Worm (Caenorhabditis elegans) whole organism, young adult: Measurements from ENCODE around the gene rde-4.

Source experiments
- B0261.1 ChIP-seq: sonication (generic microtip); optimal IDR thresholded peaks from 2 replicates; lab custom pipeline; 2016; ENCODE audit warnings: mild to moderate bottlenecking, missing genetic modification characterization, moderate library complexity, missing compliant biosample characterization
- B0336.3 ChIP-seq: fragments of 200-800 bp; sonication (Bioruptor generic); IDR thresholded peaks from 2 replicates; pipeline ENCODE4 v1.3.6; 2022; ENCODE audit warnings: missing genetic modification characterization, missing compliant biosample characterization
- F22D6.2 ChIP-seq: sonication (generic microtip); optimal IDR thresholded peaks from 2 replicates; lab custom pipeline; 2016; ENCODE audit warnings: mild to moderate bottlenecking, missing genetic modification characterization, missing compliant biosample characterization
- K12H6.12 ChIP-seq: fragments of 200-800 bp; sonication (Bioruptor generic); optimal IDR thresholded peaks from 2 replicates; lab custom pipeline; 2018; ENCODE audit warnings: mild to moderate bottlenecking, missing genetic modification characterization, missing compliant biosample characterization
- T07F8.4 ChIP-seq: sonication (generic microtip); optimal IDR thresholded peaks from 2 replicates; lab custom pipeline; 2016; ENCODE audit warnings: mild to moderate bottlenecking, missing genetic modification characterization, moderate library complexity, missing compliant biosample characterization
- Y53F4B.3 ChIP-seq: fragments of 200-800 bp; sonication (Bioruptor generic); IDR thresholded peaks from 2 replicates; pipeline ENCODE4 v1.3.6; 2022; ENCODE audit warnings: missing genetic modification reagents, missing genetic modification characterization, missing compliant biosample characterization
- Y53G8AR.9 ChIP-seq: fragments of 200-800 bp; sonication (Bioruptor generic); conservative IDR thresholded peaks from 2 replicates; pipeline ENCODE4 v1.3.6; 2022; ENCODE audit warnings: missing genetic modification reagents, missing genetic modification characterization, missing compliant biosample characterization
- Y67H2A.10 ChIP-seq: fragments of 200-800 bp; sonication (Bioruptor generic); conservative IDR thresholded peaks from 2 replicates; pipeline ENCODE4 v1.3.6; 2022; ENCODE audit warnings: missing genetic modification reagents, missing genetic modification characterization, missing compliant biosample characterization
- ama-1 ChIP-seq, 3 experiments: fragments of 150-350 bp in 1 of 3; sonication (generic microtip) in 2 of 3; optimal IDR thresholded peaks; 2 replicates each; lab custom pipeline; 2014 to 2018; ENCODE audit warnings: missing biosample characterization in 2 of 3, missing genetic modification characterization in 2 of 3, missing genetic modification reagents in 2 of 3
- aptf-2 ChIP-seq: fragments of 200-800 bp; sonication (Bioruptor generic); conservative IDR thresholded peaks from 2 replicates; pipeline ENCODE4 v1.3.6; 2022; ENCODE audit warnings: missing genetic modification reagents, missing genetic modification characterization, missing compliant biosample characterization
- athp-1 ChIP-seq: sonication (generic microtip); optimal IDR thresholded peaks from 2 replicates; lab custom pipeline; 2017; ENCODE audit warnings: mild to moderate bottlenecking, missing genetic modification characterization, missing compliant biosample characterization
- bed-1 ChIP-seq: fragments of 200-800 bp; sonication (Bioruptor generic); IDR thresholded peaks from 2 replicates; pipeline ENCODE4 v1.3.6; 2022; ENCODE audit warnings: missing genetic modification reagents, missing genetic modification characterization, missing compliant biosample characterization
- bed-2 ChIP-seq: fragments of 200-800 bp; sonication (Bioruptor generic); IDR thresholded peaks from 2 replicates; pipeline ENCODE4 v1.3.6; 2022; ENCODE audit warnings: missing genetic modification reagents, missing genetic modification characterization, missing compliant biosample characterization
- cebp-1 ChIP-seq, 2 experiments: fragments of 200-800 bp in 1 of 2; sonication (Bioruptor generic) in 1 of 2; sonication (generic microtip) in 1 of 2; IDR thresholded peaks in 1 of 2; optimal IDR thresholded peaks in 1 of 2; 2 replicates each; pipeline versions ENCODE4 v1.3.6 to Lab custom; 2017 to 2022; ENCODE audit warnings: missing compliant biosample characterization in 2 of 2, missing genetic modification characterization in 2 of 2, mild to moderate bottlenecking in 1 of 2, missing genetic modification reagents in 1 of 2, moderate library complexity in 1 of 2
- cebp-2 ChIP-seq: fragments of 200-800 bp; sonication (Bioruptor generic); IDR thresholded peaks from 2 replicates; pipeline ENCODE4 v1.3.6; 2022; ENCODE audit warnings: missing genetic modification characterization, missing compliant biosample characterization
- ceh-100 ChIP-seq: fragments of 200-800 bp; sonication (Bioruptor generic); IDR thresholded peaks from 2 replicates; pipeline ENCODE4 v1.3.6; 2022; ENCODE audit warnings: missing genetic modification reagents, missing genetic modification characterization, missing compliant biosample characterization
- ceh-40 ChIP-seq: fragments of 200-800 bp; sonication (Bioruptor generic); IDR thresholded peaks from 2 replicates; pipeline ENCODE4 v1.3.6; 2022; ENCODE audit warnings: missing genetic modification characterization, missing compliant biosample characterization
- dox-1 ChIP-seq: fragments of 200-800 bp; sonication (Bioruptor generic); IDR thresholded peaks from 2 replicates; pipeline ENCODE4 v1.3.6; 2022; ENCODE audit warnings: missing genetic modification reagents, missing genetic modification characterization, missing compliant biosample characterization
- efl-1 ChIP-seq: fragments of 150-350 bp; optimal IDR thresholded peaks from 2 replicates; lab custom pipeline; 2014; ENCODE audit warnings: missing biosample characterization, missing genetic modification reagents, missing genetic modification characterization
- fkh-3 ChIP-seq: sonication (generic microtip); optimal IDR thresholded peaks from 2 replicates; lab custom pipeline; 2016; ENCODE audit warnings: mild to moderate bottlenecking, missing genetic modification characterization, missing compliant biosample characterization
- hlh-26 ChIP-seq: fragments of 200-800 bp; sonication (Bioruptor generic); conservative IDR thresholded peaks from 2 replicates; pipeline ENCODE4 v1.3.6; 2022; ENCODE audit warnings: missing genetic modification reagents, missing genetic modification characterization, missing compliant biosample characterization
- hrde-1 ChIP-seq: sonication (generic microtip); optimal IDR thresholded peaks from 2 replicates; lab custom pipeline; 2016; ENCODE audit warnings: missing genetic modification characterization, mild to moderate bottlenecking, missing compliant biosample characterization, moderate library complexity, missing genotype, missing genetic modification reagents, borderline replicate concordance
- hsf-1 ChIP-seq: fragments of 200-800 bp; sonication (Bioruptor generic); IDR thresholded peaks from 2 replicates; pipeline ENCODE4 v1.3.6; 2022; ENCODE audit warnings: missing genetic modification reagents, missing genetic modification characterization, missing compliant biosample characterization
- lag-1 ChIP-seq: fragments of 200-800 bp; sonication (Bioruptor generic); IDR thresholded peaks from 2 replicates; pipeline ENCODE4 v1.3.6; 2022; ENCODE audit warnings: missing genetic modification reagents, missing genetic modification characterization, missing compliant biosample characterization
- let-607 ChIP-seq, 2 experiments: fragments of 200-800 bp in 1 of 2; sonication (Bioruptor generic) in 1 of 2; sonication (generic microtip) in 1 of 2; optimal IDR thresholded peaks; 2 replicates each; lab custom pipeline; 2016 to 2018; ENCODE audit warnings: mild to moderate bottlenecking in 2 of 2, missing compliant biosample characterization in 2 of 2, missing genetic modification characterization in 2 of 2, moderate library complexity in 2 of 2, missing genotype in 1 of 2
- lin-35 ChIP-seq, 3 experiments: fragments of 150-350 bp in 2 of 3; sonication (generic microtip) in 1 of 3; optimal IDR thresholded peaks; 2 replicates each; lab custom pipeline; 2014 to 2018; ENCODE audit warnings: missing biosample characterization in 3 of 3, missing genetic modification characterization in 3 of 3, missing genetic modification reagents in 3 of 3
- lin-40 ChIP-seq: sonication (generic microtip); optimal IDR thresholded peaks from 2 replicates; lab custom pipeline; 2016; ENCODE audit warnings: missing genetic modification characterization, mild to moderate bottlenecking, missing compliant biosample characterization, missing genotype, missing genetic modification reagents
- lir-1 ChIP-seq: fragments of 200-800 bp; sonication (Bioruptor generic); conservative IDR thresholded peaks from 2 replicates; pipeline ENCODE4 v1.3.6; 2022; ENCODE audit warnings: missing genetic modification reagents, missing genetic modification characterization, missing compliant biosample characterization
- madf-8 ChIP-seq: fragments of 200-800 bp; sonication (Bioruptor generic); conservative IDR thresholded peaks from 2 replicates; pipeline ENCODE4 v1.3.6; 2022; ENCODE audit warnings: missing genetic modification reagents, missing genetic modification characterization, missing compliant biosample characterization
- mxl-1 ChIP-seq: sonication (generic microtip); optimal IDR thresholded peaks from 2 replicates; lab custom pipeline; 2016; ENCODE audit warnings: missing genetic modification characterization, missing compliant biosample characterization
- nhr-80 ChIP-seq: sonication (generic microtip); optimal IDR thresholded peaks from 2 replicates; lab custom pipeline; 2016; ENCODE audit warnings: missing genetic modification characterization, missing compliant biosample characterization
- pbrm-1 ChIP-seq: fragments of 200-800 bp; sonication (Bioruptor generic); IDR thresholded peaks from 2 replicates; pipeline ENCODE4 v1.3.6; 2022; ENCODE audit warnings: missing genetic modification reagents, missing genetic modification characterization, missing compliant biosample characterization
- rcor-1 ChIP-seq: fragments of 200-800 bp; sonication (Bioruptor generic); IDR thresholded peaks from 2 replicates; pipeline ENCODE4 v1.3.6; 2022; ENCODE audit warnings: missing genetic modification reagents, missing genetic modification characterization, missing compliant biosample characterization
- repo-1 ChIP-seq: sonication (generic microtip); optimal IDR thresholded peaks from 2 replicates; lab custom pipeline; 2017; ENCODE audit warnings: mild to moderate bottlenecking, missing genetic modification characterization, missing compliant biosample characterization
- sdz-38 ChIP-seq: sonication (generic microtip); optimal IDR thresholded peaks from 2 replicates; lab custom pipeline; 2016; ENCODE audit warnings: missing genotype, missing genetic modification characterization, missing compliant biosample characterization
- snpc-1.1 ChIP-seq: sonication (generic microtip); optimal IDR thresholded peaks from 2 replicates; lab custom pipeline; 2017; ENCODE audit warnings: missing genetic modification characterization, mild to moderate bottlenecking, missing compliant biosample characterization, antibody characterized with exemption, moderate library complexity, missing genotype, missing genetic modification reagents; ENCODE audit not compliant: insufficient read depth
- tbp1 ChIP-seq: fragments of 200-800 bp; sonication (Bioruptor generic); optimal IDR thresholded peaks from 2 replicates; lab custom pipeline; 2018; ENCODE audit warnings: mild to moderate bottlenecking, missing genetic modification characterization, missing compliant biosample characterization
- unc-62 ChIP-seq: fragments of 150-350 bp; optimal IDR thresholded peaks from 2 replicates; lab custom pipeline; 2014; ENCODE audit warnings: missing biosample characterization, missing genetic modification reagents, missing genetic modification characterization
- ztf-28 ChIP-seq: fragments of 200-800 bp; sonication (Bioruptor generic); IDR thresholded peaks from 2 replicates; pipeline ENCODE4 v1.3.6; 2022; ENCODE audit warnings: missing genetic modification reagents, missing genetic modification characterization, missing compliant biosample characterization
- ztf-3 ChIP-seq: fragments of 200-800 bp; sonication (Bioruptor generic); optimal IDR thresholded peaks from 2 replicates; lab custom pipeline; 2018; ENCODE audit warnings: mild to moderate bottlenecking, missing genetic modification characterization, missing compliant biosample characterization
- ztf-6 ChIP-seq: fragments of 200-800 bp; sonication (Bioruptor generic); IDR thresholded peaks from 2 replicates; pipeline ENCODE4 v1.3.6; 2022; ENCODE audit warnings: missing genetic modification reagents, missing genetic modification characterization, missing compliant biosample characterization

rde-4 gene

ce11 chrIII:10202894-10203871 lies 15.3 kb downstream of the rde-4 start, which contains the start of gene chc-1 (continued):
- TF ChIP-seq ztf-3 (GFP tag; lab: Kevin White, UChicago) (no peak), nhr-80 (tag; lab: Kevin White, UChicago) (peak; percentile 52), T07F8.4 (no peak), lir-1 (GFP tag; lab: Robert Waterston, UW) (no peak), tbp1 (GFP tag; lab: Kevin White, UChicago) (no peak), ceh-40 (GFP tag; lab: Robert Waterston, UW) (no peak), lin-35 (GFP tag; optimal IDR thresholded peaks at IDR 0.05; lab: Kevin White, UChicago) (no peak), hsf-1 (GFP tag; lab: Robert Waterston, UW) (no peak), cebp-2 (no peak), B0336.3 (GFP tag; lab: Robert Waterston, UW) (no peak), let-607 (tag; optimal IDR thresholded peaks at IDR 0.05; lab: Kevin White, UChicago) (peak in 1 of 2 experiments; percentile 41), ceh-100 (GFP tag; lab: Robert Waterston, UW) (no peak), lag-1 (GFP tag; lab: Robert Waterston, UW) (no peak), snpc-1.1 (tag; lab: Kevin White, UChicago) (no peak), rcor-1 (GFP tag; lab: Robert Waterston, UW) (no peak), unc-62 (GFP tag; lab: Kevin White, UChicago) (no peak), F22D6.2 (tag; lab: Kevin White, UChicago) (no peak), fkh-3 (no peak)

ce11 chrIII:10202391-10202790 lies 16.1 kb downstream of the rde-4 start:
- TF ChIP-seq B0336.3 (GFP tag; lab: Robert Waterston, UW) = no peak
- no peak for TF ChIP-seq dox-1 (GFP tag; lab: Robert Waterston, UW)
- no peak for TF ChIP-seq mxl-1 (tag; lab: Kevin White, UChicago)
- no peak for TF ChIP-seq ceh-40 (GFP tag; lab: Robert Waterston, UW)
- peak; percentile 87; the same call in 1 of the 2 replicates for TF ChIP-seq cebp-1 (GFP tag; IDR thresholded peaks at IDR 0.05; lab: Robert Waterston, UW)
- TF ChIP-seq cebp-1 (tag; optimal IDR thresholded peaks at IDR 0.05; lab: Kevin White, UChicago) = peak; percentile 99
- no peak for TF ChIP-seq sdz-38 (tag; lab: Kevin White, UChicago)
- no peak for TF ChIP-seq B0261.1

ce11 chrIII:10201235-10201634 lies 17.2 kb downstream of the rde-4 start, which contains the start of the genes T20G5.13 and T20G5.12:
Gene T20G5.13, minus strand, starts transcription at chrIII:10201335.
Gene T20G5.12, plus strand, starts transcription at chrIII:10201604.
- TF ChIP-seq bed-1 (no peak), Y53G8AR.9 (GFP tag; lab: Robert Waterston, UW) (no peak), K12H6.12 (tag; lab: Kevin White, UChicago) (no peak), ztf-6 (GFP tag; lab: Robert Waterston, UW) (no peak), repo-1 (tag; lab: Kevin White, UChicago) (no peak), hrde-1 (tag; lab: Kevin White, UChicago) (no peak), hlh-26 (GFP tag; lab: Robert Waterston, UW) (no peak), Y67H2A.10 (no peak), madf-8 (GFP tag; lab: Robert Waterston, UW) (no peak), athp-1 (tag; lab: Kevin White, UChicago) (no peak), Y53F4B.3 (no peak), ztf-28 (GFP tag; lab: Robert Waterston, UW) (no peak), dox-1 (GFP tag; lab: Robert Waterston, UW) (no peak), ama-1 (optimal IDR thresholded peaks at IDR 0.05; lab: Kevin White, UChicago) (no peak), ama-1 (GFP tag; optimal IDR thresholded peaks at IDR 0.05; lab: Kevin White, UChicago) (no peak), aptf-2 (no peak), lin-40 (tag; lab: Kevin White, UChicago) (no peak), efl-1 (no peak), pbrm-1 (GFP tag; lab: Robert Waterston, UW) (no peak), bed-2 (no peak)
